Worm (Caenorhabditis elegans): ENCODE data around the gene cyn-11.

The cyn-11 gene

DNA sequence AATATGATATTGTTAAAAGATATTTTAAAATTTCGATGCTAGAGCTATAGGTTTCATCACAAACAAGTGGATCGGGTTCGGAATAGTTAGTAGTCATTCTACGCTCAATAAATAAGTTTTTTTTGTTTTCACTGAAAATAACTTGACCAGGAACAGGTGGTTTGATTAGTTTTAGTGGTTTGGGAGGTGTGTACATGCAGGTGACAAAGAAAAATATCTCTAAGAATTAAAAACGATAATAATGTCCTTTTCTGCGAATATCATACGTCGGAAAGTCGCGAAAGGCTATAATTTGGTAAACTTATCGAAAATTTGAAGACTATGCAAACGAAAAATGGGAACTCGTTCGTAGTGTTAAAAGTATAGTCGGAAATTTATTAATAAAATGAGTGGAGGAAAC, 5.8 kb downstream of the cyn-11 start, which contains the start of gene srg-15:
srg-15 (minus strand) TSS at position 101 of the 400 bp plus-strand sequence.
- TF ChIP-seq flt-1 (GFP tag; IDR thresholded peaks at IDR 0.05), result no peak
- TF ChIP-seq F13C5.2 (tag; optimal IDR thresholded peaks at IDR 0.05), result no peak
- TF ChIP-seq hmg-4 (GFP tag; optimal IDR thresholded peaks at IDR 0.05), result no peak
- no peak for TF ChIP-seq scrt-1 (GFP tag; IDR thresholded peaks at IDR 0.05)
- TF ChIP-seq ets-7 (tag; optimal IDR thresholded peaks at IDR 0.05), result no peak
- TF ChIP-seq hmbx-1 (tag; optimal IDR thresholded peaks at IDR 0.05), result no peak
- no peak for TF ChIP-seq ama-1 (optimal IDR thresholded peaks at IDR 0.05)
- no peak for TF ChIP-seq pes-1 (GFP tag; IDR thresholded peaks at IDR 0.05)
- TF ChIP-seq ceh-13 (GFP tag; optimal IDR thresholded peaks at IDR 0.05), result no peak
- no peak for TF ChIP-seq tra-4 (tag; optimal IDR thresholded peaks at IDR 0.05)
- no peak for TF ChIP-seq sea-1 (GFP tag; conservative IDR thresholded peaks at IDR 0.05)
- no peak for TF ChIP-seq hnd-1 (tag; optimal IDR thresholded peaks at IDR 0.05)
- no peak for TF ChIP-seq tbx-11 (GFP tag; IDR thresholded peaks at IDR 0.05)

- TF ChIP-seq aly-1 (tag; optimal IDR thresholded peaks at IDR 0.05) (no peak), sea-1 (GFP tag; conservative IDR thresholded peaks at IDR 0.05) (no peak), B0310.2 (tag; optimal IDR thresholded peaks at IDR 0.05) (no peak), scrt-1 (GFP tag; IDR thresholded peaks at IDR 0.05) (no peak), pes-1 (GFP tag; IDR thresholded peaks at IDR 0.05) (no peak), ama-1 (optimal IDR thresholded peaks at IDR 0.05) (no peak), ceh-36 (tag; optimal IDR thresholded peaks at IDR 0.05) (no peak), hnd-1 (tag; optimal IDR thresholded peaks at IDR 0.05) (no peak), tbx-37 (GFP tag; conservative IDR thresholded peaks at IDR 0.05) (no peak), F13C5.2 (tag; optimal IDR thresholded peaks at IDR 0.05) (no peak), hmbx-1 (tag; optimal IDR thresholded peaks at IDR 0.05) (no peak), tbx-11 (GFP tag; IDR thresholded peaks at IDR 0.05) (no peak)
Observed at ce11 chrII:8707024-8707423, 9.1 kb downstream of the cyn-11 start, which contains the start of gene cup-16. Gene cup-16 (plus strand): TSS chrII:8707155.

ce11 chrII:8704413-8704874, 11.6 kb downstream of the cyn-11 start, which contains the start of gene prx-5:
Gene prx-5 (plus strand): TSS chrII:8704824.
- TF ChIP-seq tbx-11 (GFP tag; IDR thresholded peaks at IDR 0.05), result no peak
- no peak for TF ChIP-seq aly-1 (tag; optimal IDR thresholded peaks at IDR 0.05)
- TF ChIP-seq flt-1 (GFP tag; IDR thresholded peaks at IDR 0.05), result no peak
- no peak for TF ChIP-seq hnd-1 (tag; optimal IDR thresholded peaks at IDR 0.05)
- TF ChIP-seq hmg-4 (GFP tag; optimal IDR thresholded peaks at IDR 0.05), result no peak
- TF ChIP-seq F13C5.2 (tag; optimal IDR thresholded peaks at IDR 0.05), result no peak
- TF ChIP-seq B0310.2 (tag; optimal IDR thresholded peaks at IDR 0.05), result no peak
- TF ChIP-seq ama-1 (optimal IDR thresholded peaks at IDR 0.05), result no peak
- TF ChIP-seq scrt-1 (GFP tag; IDR thresholded peaks at IDR 0.05), result no peak
- no peak for TF ChIP-seq pes-1 (GFP tag; IDR thresholded peaks at IDR 0.05)
- no peak for TF ChIP-seq tbx-37 (GFP tag; conservative IDR thresholded peaks at IDR 0.05)
- no peak for TF ChIP-seq ceh-36 (tag; optimal IDR thresholded peaks at IDR 0.05)
- TF ChIP-seq hmbx-1 (tag; optimal IDR thresholded peaks at IDR 0.05), result no peak
- no peak for TF ChIP-seq tra-4 (tag; optimal IDR thresholded peaks at IDR 0.05)
- no peak for TF ChIP-seq ets-7 (tag; optimal IDR thresholded peaks at IDR 0.05)
- TF ChIP-seq ceh-13 (GFP tag; optimal IDR thresholded peaks at IDR 0.05), result no peak
- TF ChIP-seq sea-1 (GFP tag; conservative IDR thresholded peaks at IDR 0.05), result no peak

DNA sequence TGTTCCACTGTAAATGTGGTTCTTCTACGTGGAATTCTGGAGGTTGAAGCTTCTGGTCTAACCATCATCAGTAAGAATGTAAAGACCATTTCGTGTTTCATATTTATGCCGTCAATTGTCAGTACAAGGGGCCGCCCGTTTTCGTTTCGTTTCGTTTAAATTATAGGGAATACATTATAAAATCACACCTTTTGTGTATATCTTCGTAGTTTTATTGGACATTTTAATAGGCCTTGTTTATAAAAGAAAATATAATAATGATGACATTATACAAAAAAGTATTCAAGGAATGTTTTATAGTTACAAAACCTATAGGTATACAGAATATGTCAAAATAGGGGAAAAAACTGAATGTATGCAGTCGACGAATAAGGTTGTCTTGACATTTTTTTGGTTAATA, 12.4 kb downstream of the cyn-11 start, which contains the start of gene ceh-7:
ceh-7 (minus strand) TSS at position 101 of the 400 bp plus-strand sequence.
- TF ChIP-seq hmg-4 (GFP tag; optimal IDR thresholded peaks at IDR 0.05) (no peak), pes-1 (GFP tag; IDR thresholded peaks at IDR 0.05) (no peak), hnd-1 (tag; optimal IDR thresholded peaks at IDR 0.05) (no peak), scrt-1 (GFP tag; IDR thresholded peaks at IDR 0.05) (no peak), hmbx-1 (tag; optimal IDR thresholded peaks at IDR 0.05) (no peak), ets-7 (tag; optimal IDR thresholded peaks at IDR 0.05) (no peak)

DNA sequence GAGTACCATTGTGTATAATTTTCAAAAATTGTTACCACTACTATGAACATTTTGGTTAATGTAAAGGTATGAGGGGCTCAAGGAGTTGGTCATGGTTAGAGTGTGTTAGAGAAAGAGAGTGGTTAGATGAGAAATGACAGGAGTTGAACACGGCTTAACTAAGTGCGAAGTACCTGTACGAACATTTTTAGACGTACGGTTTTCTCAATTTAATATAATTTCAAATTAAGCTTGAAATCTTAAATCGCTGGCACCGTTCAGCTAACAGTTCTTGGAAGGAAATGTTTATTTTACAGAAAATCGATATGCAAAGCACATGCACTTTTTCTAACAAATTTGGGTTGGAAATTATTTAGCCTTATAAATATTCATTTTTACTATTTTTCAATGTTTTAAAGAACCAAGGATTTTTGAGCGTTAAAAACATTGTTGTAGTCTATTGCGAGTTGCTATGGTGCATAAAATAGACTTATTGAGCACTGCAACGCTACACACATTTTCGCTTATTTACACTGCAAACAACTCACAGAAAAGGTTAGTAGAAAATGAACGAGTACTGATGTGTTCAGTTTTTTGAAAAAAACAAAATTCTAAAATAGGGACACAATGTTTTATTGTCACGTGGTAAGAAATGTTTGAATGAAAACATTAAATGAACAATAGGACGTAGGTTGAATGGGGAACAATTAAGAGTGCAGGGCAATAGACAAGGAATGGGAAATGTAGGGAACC, 14.3 kb downstream of the cyn-11 start, which contains the start of gene sphk-1:
sphk-1 (minus strand) TSS at position 51 of the 732 bp plus-strand sequence.
- TF ChIP-seq ama-1 (optimal IDR thresholded peaks at IDR 0.05) (no peak), tbx-37 (GFP tag; conservative IDR thresholded peaks at IDR 0.05) (no peak), sea-1 (GFP tag; conservative IDR thresholded peaks at IDR 0.05) (no peak)

ce11 chrII:8701059-8701458, 15.0 kb downstream of the cyn-11 start:
- TF ChIP-seq ceh-13 (GFP tag; optimal IDR thresholded peaks at IDR 0.05) (no peak), ets-7 (tag; optimal IDR thresholded peaks at IDR 0.05) (no peak), hmg-4 (GFP tag; optimal IDR thresholded peaks at IDR 0.05) (no peak), ama-1 (optimal IDR thresholded peaks at IDR 0.05) (no peak), hnd-1 (tag; optimal IDR thresholded peaks at IDR 0.05) (no peak), aly-1 (tag; optimal IDR thresholded peaks at IDR 0.05) (no peak), scrt-1 (GFP tag; IDR thresholded peaks at IDR 0.05) (no peak), F13C5.2 (tag; optimal IDR thresholded peaks at IDR 0.05) (no peak), tra-4 (tag; optimal IDR thresholded peaks at IDR 0.05) (no peak), ceh-36 (tag; optimal IDR thresholded peaks at IDR 0.05) (no peak), B0310.2 (tag; optimal IDR thresholded peaks at IDR 0.05) (no peak), sea-1 (GFP tag; conservative IDR thresholded peaks at IDR 0.05) (no peak), flt-1 (GFP tag; IDR thresholded peaks at IDR 0.05) (no peak), tbx-11 (GFP tag; IDR thresholded peaks at IDR 0.05) (no peak), hmbx-1 (tag; optimal IDR thresholded peaks at IDR 0.05) (no peak), pes-1 (GFP tag; IDR thresholded peaks at IDR 0.05) (no peak), tbx-37 (GFP tag; conservative IDR thresholded peaks at IDR 0.05) (no peak)

DNA sequence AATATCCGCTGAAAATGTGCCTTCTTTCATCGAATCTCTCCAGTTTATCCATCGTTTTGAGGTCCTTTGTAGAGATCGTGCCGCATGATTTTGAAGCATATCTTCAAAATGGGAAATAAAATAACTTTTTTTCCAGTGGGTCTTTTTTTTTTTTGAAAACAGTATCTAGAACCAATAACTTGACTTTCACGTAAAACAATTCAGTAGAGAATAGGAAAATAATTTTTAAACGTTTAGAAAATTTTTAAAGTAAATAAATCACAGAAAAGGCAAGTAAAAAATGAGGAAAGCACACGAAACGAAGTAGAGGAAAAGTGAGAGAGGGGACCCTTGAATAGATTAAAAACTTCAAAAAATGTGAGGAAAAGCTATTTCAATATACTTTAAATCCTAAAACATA, 17.3 kb downstream of the cyn-11 start, which contains the start of gene chdh-1:
chdh-1 (minus strand) TSS at position 101 of the 400 bp plus-strand sequence.
- TF ChIP-seq hmg-4 (GFP tag; optimal IDR thresholded peaks at IDR 0.05) (no peak), scrt-1 (GFP tag; IDR thresholded peaks at IDR 0.05) (no peak), F13C5.2 (tag; optimal IDR thresholded peaks at IDR 0.05) (no peak), sea-1 (GFP tag; conservative IDR thresholded peaks at IDR 0.05) (no peak), ama-1 (optimal IDR thresholded peaks at IDR 0.05) (no peak), tra-4 (tag; optimal IDR thresholded peaks at IDR 0.05) (no peak), flt-1 (GFP tag; IDR thresholded peaks at IDR 0.05) (no peak), aly-1 (tag; optimal IDR thresholded peaks at IDR 0.05) (no peak), tbx-11 (GFP tag; IDR thresholded peaks at IDR 0.05) (no peak), hnd-1 (tag; optimal IDR thresholded peaks at IDR 0.05) (no peak), ceh-36 (tag; optimal IDR thresholded peaks at IDR 0.05) (no peak), tbx-37 (GFP tag; conservative IDR thresholded peaks at IDR 0.05) (no peak), ets-7 (tag; optimal IDR thresholded peaks at IDR 0.05) (no peak), ceh-13 (GFP tag; optimal IDR thresholded peaks at IDR 0.05) (no peak), hmbx-1 (tag; optimal IDR thresholded peaks at IDR 0.05) (no peak), pes-1 (GFP tag; IDR thresholded peaks at IDR 0.05) (no peak), B0310.2 (tag; optimal IDR thresholded peaks at IDR 0.05) (no peak)
